Worm (Caenorhabditis elegans) whole organism, young adult: Measurements from ENCODE around the gene T26C11.8.

ENCODE experiments used
- B0261.1 ChIP-seq: sonication (generic microtip); optimal IDR thresholded peaks from 2 replicates; lab custom pipeline; 2016; ENCODE audit warnings: mild to moderate bottlenecking, missing genetic modification characterization, moderate library complexity, missing compliant biosample characterization
- B0336.3 ChIP-seq: fragments of 200-800 bp; sonication (Bioruptor generic); IDR thresholded peaks from 2 replicates; pipeline ENCODE4 v1.3.6; 2022; ENCODE audit warnings: missing genetic modification characterization, missing compliant biosample characterization
- C06A6.2 ChIP-seq: fragments of 200-800 bp; sonication (Bioruptor generic); conservative IDR thresholded peaks from 2 replicates; pipeline ENCODE4 v1.3.6; 2022; ENCODE audit warnings: missing genetic modification characterization, missing compliant biosample characterization
- C17E4.6 ChIP-seq: fragments of 200-800 bp; sonication (Bioruptor generic); IDR thresholded peaks from 2 replicates; pipeline ENCODE4 v1.3.6; 2022; ENCODE audit warnings: missing genetic modification reagents, missing genetic modification characterization, missing compliant biosample characterization
- F33H1.4 ChIP-seq: fragments of 200-800 bp; sonication (Bioruptor generic); IDR thresholded peaks from 2 replicates; pipeline ENCODE4 v1.3.6; 2022; ENCODE audit warnings: missing genetic modification reagents, missing genetic modification characterization, missing compliant biosample characterization
- F37B4.10 ChIP-seq: fragments of 200-800 bp; sonication (Bioruptor generic); IDR thresholded peaks from 2 replicates; pipeline ENCODE4 v1.3.6; 2022; ENCODE audit warnings: missing genetic modification characterization, missing compliant biosample characterization
- F55B11.4 ChIP-seq: sonication (generic microtip); optimal IDR thresholded peaks from 2 replicates; lab custom pipeline; 2016; ENCODE audit warnings: missing compliant biosample characterization, missing genetic modification characterization, borderline replicate concordance; ENCODE audit not compliant: insufficient read depth
- F57A8.1 ChIP-seq: fragments of 200-800 bp; sonication (Bioruptor generic); optimal IDR thresholded peaks from 2 replicates; lab custom pipeline; 2018; ENCODE audit warnings: mild to moderate bottlenecking, missing genetic modification characterization, moderate library complexity, missing compliant biosample characterization
- K11D2.4 ChIP-seq: fragments of 200-800 bp; sonication (Bioruptor generic); IDR thresholded peaks from 2 replicates; pipeline ENCODE4 v1.3.6; 2022; ENCODE audit warnings: missing genetic modification reagents, missing genetic modification characterization, missing compliant biosample characterization
- K12H6.12 ChIP-seq: fragments of 200-800 bp; sonication (Bioruptor generic); optimal IDR thresholded peaks from 2 replicates; lab custom pipeline; 2018; ENCODE audit warnings: mild to moderate bottlenecking, missing genetic modification characterization, missing compliant biosample characterization
- Y79H2A.3 ChIP-seq: fragments of 200-800 bp; sonication (Bioruptor generic); conservative IDR thresholded peaks from 2 replicates; pipeline ENCODE4 v1.3.6; 2022; ENCODE audit warnings: missing genetic modification reagents, missing genetic modification characterization, missing compliant biosample characterization
- ZK185.1 ChIP-seq: sonication (generic microtip); optimal IDR thresholded peaks from 2 replicates; lab custom pipeline; 2016; ENCODE audit warnings: mild to moderate bottlenecking, missing genetic modification characterization, missing compliant biosample characterization; ENCODE audit not compliant: poor library complexity, severe bottlenecking
- cebp-2 ChIP-seq: fragments of 200-800 bp; sonication (Bioruptor generic); IDR thresholded peaks from 2 replicates; pipeline ENCODE4 v1.3.6; 2022; ENCODE audit warnings: missing genetic modification characterization, missing compliant biosample characterization
- ceh-27 ChIP-seq: fragments of 200-800 bp; sonication (Bioruptor generic); optimal IDR thresholded peaks from 2 replicates; lab custom pipeline; 2018; ENCODE audit warnings: mild to moderate bottlenecking, missing genetic modification characterization, moderate library complexity, missing compliant biosample characterization
- dox-1 ChIP-seq: fragments of 200-800 bp; sonication (Bioruptor generic); IDR thresholded peaks from 2 replicates; pipeline ENCODE4 v1.3.6; 2022; ENCODE audit warnings: missing genetic modification reagents, missing genetic modification characterization, missing compliant biosample characterization
- efl-1 ChIP-seq: fragments of 150-350 bp; optimal IDR thresholded peaks from 2 replicates; lab custom pipeline; 2014; ENCODE audit warnings: missing biosample characterization, missing genetic modification reagents, missing genetic modification characterization
- ekl-4 ChIP-seq: fragments of 200-800 bp; sonication (Bioruptor generic); IDR thresholded peaks from 2 replicates; pipeline ENCODE4 v1.3.6; 2022; ENCODE audit warnings: missing genetic modification reagents, missing genetic modification characterization, missing compliant biosample characterization
- ets-4 ChIP-seq: fragments of 200-800 bp; sonication (Bioruptor generic); optimal IDR thresholded peaks from 2 replicates; lab custom pipeline; 2018; ENCODE audit warnings: mild to moderate bottlenecking, missing genetic modification characterization, missing compliant biosample characterization
- gei-17 ChIP-seq: fragments of 200-800 bp; sonication (Bioruptor generic); optimal IDR thresholded peaks from 2 replicates; lab custom pipeline; 2018; ENCODE audit warnings: mild to moderate bottlenecking, missing genetic modification characterization, missing compliant biosample characterization
- hlh-12 ChIP-seq: sonication (generic microtip); optimal IDR thresholded peaks from 2 replicates; lab custom pipeline; 2016; ENCODE audit warnings: missing genetic modification characterization, missing compliant biosample characterization
- hlh-26 ChIP-seq: fragments of 200-800 bp; sonication (Bioruptor generic); conservative IDR thresholded peaks from 2 replicates; pipeline ENCODE4 v1.3.6; 2022; ENCODE audit warnings: missing genetic modification reagents, missing genetic modification characterization, missing compliant biosample characterization
- let-607 ChIP-seq, 2 experiments: fragments of 200-800 bp in 1 of 2; sonication (Bioruptor generic) in 1 of 2; sonication (generic microtip) in 1 of 2; optimal IDR thresholded peaks; 2 replicates each; lab custom pipeline; 2016 to 2018; ENCODE audit warnings: mild to moderate bottlenecking in 2 of 2, missing compliant biosample characterization in 2 of 2, missing genetic modification characterization in 2 of 2, moderate library complexity in 2 of 2, missing genotype in 1 of 2
- lin-35 ChIP-seq, 3 experiments: fragments of 150-350 bp in 2 of 3; sonication (generic microtip) in 1 of 3; optimal IDR thresholded peaks; 2 replicates each; lab custom pipeline; 2014 to 2018; ENCODE audit warnings: missing biosample characterization in 3 of 3, missing genetic modification characterization in 3 of 3, missing genetic modification reagents in 3 of 3
- lin-54 ChIP-seq: fragments of 200-800 bp; sonication (Bioruptor generic); optimal IDR thresholded peaks from 2 replicates; lab custom pipeline; 2018; ENCODE audit warnings: mild to moderate bottlenecking, missing genetic modification characterization, missing compliant biosample characterization
- lsy-27 ChIP-seq: sonication (generic microtip); optimal IDR thresholded peaks from 2 replicates; lab custom pipeline; 2017; ENCODE audit warnings: missing genetic modification characterization, mild to moderate bottlenecking, missing compliant biosample characterization, antibody characterized with exemption, missing genotype, borderline replicate concordance; ENCODE audit not compliant: insufficient read depth
- madf-10 ChIP-seq: sonication (generic microtip); optimal IDR thresholded peaks from 2 replicates; lab custom pipeline; 2016; ENCODE audit warnings: mild to moderate bottlenecking, missing genetic modification characterization, missing compliant biosample characterization
- madf-8 ChIP-seq: fragments of 200-800 bp; sonication (Bioruptor generic); conservative IDR thresholded peaks from 2 replicates; pipeline ENCODE4 v1.3.6; 2022; ENCODE audit warnings: missing genetic modification reagents, missing genetic modification characterization, missing compliant biosample characterization
- nfya-2 ChIP-seq: fragments of 200-800 bp; sonication (Bioruptor generic); IDR thresholded peaks from 2 replicates; pipeline ENCODE4 v1.3.6; 2022; ENCODE audit warnings: missing genetic modification reagents, missing genetic modification characterization, missing compliant biosample characterization
- nhr-179 ChIP-seq: sonication (generic microtip); optimal IDR thresholded peaks from 2 replicates; lab custom pipeline; 2016; ENCODE audit warnings: mild to moderate bottlenecking, missing genetic modification characterization, missing compliant biosample characterization
- nhr-80 ChIP-seq: sonication (generic microtip); optimal IDR thresholded peaks from 2 replicates; lab custom pipeline; 2016; ENCODE audit warnings: missing genetic modification characterization, missing compliant biosample characterization
- nhr-90 ChIP-seq: sonication (generic microtip); optimal IDR thresholded peaks from 2 replicates; lab custom pipeline; 2016; ENCODE audit warnings: missing genotype, mild to moderate bottlenecking, missing genetic modification characterization, missing compliant biosample characterization
- pbrm-1 ChIP-seq: fragments of 200-800 bp; sonication (Bioruptor generic); IDR thresholded peaks from 2 replicates; pipeline ENCODE4 v1.3.6; 2022; ENCODE audit warnings: missing genetic modification reagents, missing genetic modification characterization, missing compliant biosample characterization
- pha-4 ChIP-seq: fragments of 150-350 bp; sonication (generic microtip); optimal IDR thresholded peaks from 2 replicates; lab custom pipeline; 2014; ENCODE audit warnings: missing biosample characterization, missing genetic modification reagents, missing genetic modification characterization
- rcor-1 ChIP-seq: fragments of 200-800 bp; sonication (Bioruptor generic); IDR thresholded peaks from 2 replicates; pipeline ENCODE4 v1.3.6; 2022; ENCODE audit warnings: missing genetic modification reagents, missing genetic modification characterization, missing compliant biosample characterization
- repo-1 ChIP-seq: sonication (generic microtip); optimal IDR thresholded peaks from 2 replicates; lab custom pipeline; 2017; ENCODE audit warnings: mild to moderate bottlenecking, missing genetic modification characterization, missing compliant biosample characterization
- snpc-1.3 ChIP-seq: sonication (generic microtip); optimal IDR thresholded peaks from 2 replicates; lab custom pipeline; 2017; ENCODE audit warnings: missing genetic modification characterization, mild to moderate bottlenecking, missing compliant biosample characterization, antibody characterized with exemption, moderate library complexity, missing genotype, missing genetic modification reagents; ENCODE audit not compliant: insufficient read depth
- snpc-4 ChIP-seq, 5 experiments: fragments of 150-350 bp in 1 of 5; sonication (generic microtip) in 4 of 5; optimal IDR thresholded peaks; 2 replicates each; lab custom pipeline; 2014 to 2018; ENCODE audit warnings: missing genetic modification characterization in 5 of 5, missing biosample characterization in 3 of 5, antibody characterized with exemption in 2 of 5, mild to moderate bottlenecking in 2 of 5, missing compliant biosample characterization in 2 of 5, missing genotype in 2 of 5, moderate library complexity in 2 of 5, missing genetic modification reagents in 1 of 5
- somi-1 ChIP-seq: fragments of 200-800 bp; sonication (Bioruptor generic); optimal IDR thresholded peaks from 2 replicates; lab custom pipeline; 2018; ENCODE audit warnings: mild to moderate bottlenecking, missing genetic modification characterization, missing compliant biosample characterization
- sptf-2 ChIP-seq: fragments of 200-800 bp; sonication (Bioruptor generic); optimal IDR thresholded peaks from 2 replicates; lab custom pipeline; 2018; ENCODE audit warnings: mild to moderate bottlenecking, missing genetic modification characterization, missing compliant biosample characterization
- tbp1 ChIP-seq: fragments of 200-800 bp; sonication (Bioruptor generic); optimal IDR thresholded peaks from 2 replicates; lab custom pipeline; 2018; ENCODE audit warnings: mild to moderate bottlenecking, missing genetic modification characterization, missing compliant biosample characterization
- tbx-9 ChIP-seq: sonication (generic microtip); optimal IDR thresholded peaks from 2 replicates; lab custom pipeline; 2016; ENCODE audit warnings: borderline replicate concordance, missing genetic modification characterization, inconsistent platforms, missing compliant biosample characterization
- tlf-1 ChIP-seq: fragments of 200-800 bp; sonication (Bioruptor generic); optimal IDR thresholded peaks from 2 replicates; lab custom pipeline; 2018; ENCODE audit warnings: mild to moderate bottlenecking, missing genetic modification characterization, missing compliant biosample characterization
- zfh-2 ChIP-seq: fragments of 200-800 bp; sonication (Bioruptor generic); conservative IDR thresholded peaks from 2 replicates; pipeline ENCODE4 v1.3.6; 2022; ENCODE audit warnings: missing genetic modification reagents, missing genetic modification characterization, missing compliant biosample characterization
- ztf-28 ChIP-seq: fragments of 200-800 bp; sonication (Bioruptor generic); IDR thresholded peaks from 2 replicates; pipeline ENCODE4 v1.3.6; 2022; ENCODE audit warnings: missing genetic modification reagents, missing genetic modification characterization, missing compliant biosample characterization

The T26C11.8 gene

DNA sequence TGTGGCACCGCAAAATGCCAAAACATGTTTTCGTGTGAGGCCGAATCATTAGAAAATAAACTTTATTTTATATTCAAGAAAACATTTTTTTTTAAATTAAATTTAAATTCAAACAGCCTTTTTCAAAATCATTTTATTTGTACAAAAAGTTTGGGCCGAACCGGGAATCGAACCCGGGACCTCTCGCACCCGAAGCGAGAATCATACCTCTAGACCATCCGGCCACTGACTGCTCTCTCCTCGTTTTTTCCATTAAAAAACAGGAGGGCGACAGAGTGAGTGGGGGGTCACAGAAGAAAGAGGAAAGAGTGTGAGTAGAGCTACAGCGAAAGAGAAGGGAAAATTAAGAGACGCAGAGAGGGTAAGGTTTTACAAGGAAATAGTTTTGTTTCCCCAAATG lies 20.1 kb downstream of the T26C11.8 start (continued):
- peak; percentile 52 for TF ChIP-seq lsy-27
- TF ChIP-seq F55B11.4 (tag; lab: Kevin White, UChicago) = no peak
- TF ChIP-seq Y79H2A.3 = no peak
- TF ChIP-seq efl-1 (GFP tag; lab: Kevin White, UChicago) = no peak
- TF ChIP-seq snpc-4 (GFP tag; optimal IDR thresholded peaks at IDR 0.05; lab: Kevin White, UChicago) = peak; percentile 57
- TF ChIP-seq snpc-4 (tag; optimal IDR thresholded peaks at IDR 0.05; lab: Kevin White, UChicago) = peak in 1 of 4 experiments; percentile 67
- no peak for TF ChIP-seq dox-1 (GFP tag; lab: Robert Waterston, UW)
- TF ChIP-seq tbp1 (GFP tag; lab: Kevin White, UChicago) = peak; percentile 93
- TF ChIP-seq sptf-2 (GFP tag; lab: Kevin White, UChicago) = peak; percentile 84
- no peak for TF ChIP-seq nhr-80 (tag; lab: Kevin White, UChicago)
- TF ChIP-seq tlf-1 (GFP tag; lab: Kevin White, UChicago) = peak; percentile 36

- TF ChIP-seq snpc-1.3 = no peak
- TF ChIP-seq hlh-12 (tag; lab: Kevin White, UChicago) = no peak
- peak; percentile 37 for TF ChIP-seq lin-54 (GFP tag; lab: Kevin White, UChicago)
- TF ChIP-seq ekl-4 = no peak
- TF ChIP-seq ets-4 = peak; percentile 9
- TF ChIP-seq lin-35 (GFP tag; optimal IDR thresholded peaks at IDR 0.05; lab: Kevin White, UChicago) = peak in 1 of 3 experiments; percentile 81
- no peak for TF ChIP-seq F33H1.4 (GFP tag; lab: Robert Waterston, UW)
- no peak for TF ChIP-seq let-607 (tag; optimal IDR thresholded peaks at IDR 0.05; lab: Kevin White, UChicago)
- TF ChIP-seq gei-17 (GFP tag; lab: Kevin White, UChicago) = peak; percentile 94
- TF ChIP-seq C17E4.6 (GFP tag; lab: Robert Waterston, UW) = no peak
- no peak for TF ChIP-seq nhr-179 (tag; lab: Kevin White, UChicago)
- no peak for TF ChIP-seq Y79H2A.3
- no peak for TF ChIP-seq hlh-26 (GFP tag; lab: Robert Waterston, UW)
- peak; percentile 45 for TF ChIP-seq ceh-27
- TF ChIP-seq F37B4.10 (GFP tag; lab: Robert Waterston, UW) = no peak
- peak; percentile 83 for TF ChIP-seq B0336.3 (GFP tag; lab: Robert Waterston, UW)
- TF ChIP-seq C06A6.2 (GFP tag; lab: Robert Waterston, UW) = no peak
- TF ChIP-seq F57A8.1 (GFP tag; lab: Kevin White, UChicago) = peak; percentile 43
- TF ChIP-seq rcor-1 (GFP tag; lab: Robert Waterston, UW) = peak; percentile 62; the same call in 1 of the 2 replicates
- peak; percentile 10 for TF ChIP-seq nhr-90 (tag; lab: Kevin White, UChicago)
- peak; percentile 74 for TF ChIP-seq repo-1 (tag; lab: Kevin White, UChicago)
- peak; percentile 69; the same call in 1 of the 2 replicates for TF ChIP-seq cebp-2 (GFP tag; lab: Robert Waterston, UW)
- TF ChIP-seq K11D2.4 (GFP tag; lab: Robert Waterston, UW) = peak; percentile 85
- TF ChIP-seq pbrm-1 (GFP tag; lab: Robert Waterston, UW) = no peak
- TF ChIP-seq tbp1 (GFP tag; lab: Kevin White, UChicago) = peak; percentile 61
- peak; percentile 40 for TF ChIP-seq B0261.1
- no peak for TF ChIP-seq nfya-2
- TF ChIP-seq tlf-1 (GFP tag; lab: Kevin White, UChicago) = peak; percentile 72
- peak; percentile 51 for TF ChIP-seq madf-10 (tag; lab: Kevin White, UChicago)
- no peak for TF ChIP-seq snpc-4 (GFP tag; optimal IDR thresholded peaks at IDR 0.05; lab: Kevin White, UChicago)
- TF ChIP-seq snpc-4 (tag; optimal IDR thresholded peaks at IDR 0.05; lab: Kevin White, UChicago) = peak in 2 of 4 experiments; percentile 15 to 29
- TF ChIP-seq K12H6.12 (tag; lab: Kevin White, UChicago) = peak; percentile 63
- no peak for TF ChIP-seq ztf-28
- TF ChIP-seq zfh-2 = peak; percentile 77
- peak; percentile 85 for TF ChIP-seq ZK185.1 (tag; lab: Kevin White, UChicago)
- no peak for TF ChIP-seq tbx-9 (tag; lab: Kevin White, UChicago)
- TF ChIP-seq madf-8 (GFP tag; lab: Robert Waterston, UW) = no peak
- TF ChIP-seq pha-4 (tag; lab: Kevin White, UChicago) = no peak
- TF ChIP-seq somi-1 = peak; percentile 61
These were observed 28.0 kb downstream of the T26C11.8 start for ce11 chrX:1888445-1889035.
